Worm (Caenorhabditis elegans): ENCODE results near the gene C12D5.10.
"Not testable (repeated sequence)": the region's sequence is repeated elsewhere in the genome, so short reads cannot be mapped to it uniquely, and the experiment has no call there.

C12D5.10 gene

ce11 chrV:7713691-7714090, 20.4 kb upstream of the C12D5.10 start, which contains the start of gene ZK105.1:
Gene ZK105.1, plus strand, starts transcription at chrV:7713991.
- TF ChIP-seq unc-62 (GFP tag; optimal IDR thresholded peaks at IDR 0.05) = no peak

- TF ChIP-seq unc-62 (GFP tag; optimal IDR thresholded peaks at IDR 0.05) = no peak
Observed at ce11 chrV:7713072-7713471, 19.8 kb upstream of the C12D5.10 start, which contains the start of gene ZK105.13. Gene ZK105.13, minus strand, starts transcription at chrV:7713172.

ce11 chrV:7708525-7708924, 15.2 kb upstream of the C12D5.10 start, which contains the start of gene ZK105.11:
Gene ZK105.11, minus strand, starts transcription at chrV:7708625.
- no peak for TF ChIP-seq unc-62 (GFP tag; optimal IDR thresholded peaks at IDR 0.05)

ce11 chrV:7705316-7705715, 12.0 kb upstream of the C12D5.10 start, which contains the start of gene srw-3:
Gene srw-3, plus strand, starts transcription at chrV:7705616.
- no peak for TF ChIP-seq unc-62 (GFP tag; optimal IDR thresholded peaks at IDR 0.05)

ce11 chrV:7703536-7703935, 10.2 kb upstream of the C12D5.10 start, which contains the start of gene srsx-40:
Gene srsx-40, minus strand, starts transcription at chrV:7703636.
- not testable (repeated sequence) for TF ChIP-seq unc-62 (GFP tag; optimal IDR thresholded peaks at IDR 0.05)

ce11 chrV:7696842-7697241, 3.5 kb upstream of the C12D5.10 start, which contains the start of gene ZK105.3:
Gene ZK105.3, plus strand, starts transcription at chrV:7697142.
- TF ChIP-seq unc-62 (GFP tag; optimal IDR thresholded peaks at IDR 0.05) = no peak

- TF ChIP-seq unc-62 (GFP tag; optimal IDR thresholded peaks at IDR 0.05) = no peak
Observed at ce11 chrV:7690637-7691036, 2.7 kb downstream of the C12D5.10 start.

- no peak for TF ChIP-seq unc-62 (GFP tag; optimal IDR thresholded peaks at IDR 0.05)
Observed at ce11 chrV:7689888-7690287, 3.4 kb downstream of the C12D5.10 start, which contains the start of gene C12D5.9. Gene C12D5.9, minus strand, starts transcription at chrV:7689988.

ce11 chrV:7686189-7686588, 7.1 kb downstream of the C12D5.10 start, which contains the start of the genes nhr-94 and nhr-152:
Gene nhr-94, minus strand, starts transcription at chrV:7686335.
Gene nhr-152, plus strand, starts transcription at chrV:7686350.
- no peak for TF ChIP-seq unc-62 (GFP tag; optimal IDR thresholded peaks at IDR 0.05)

- no peak for TF ChIP-seq unc-62 (GFP tag; optimal IDR thresholded peaks at IDR 0.05)
Observed at ce11 chrV:7683907-7684655, 9.2 kb downstream of the C12D5.10 start, which contains the start of gene sre-11. Gene sre-11, minus strand, starts transcription at chrV:7683957.

ce11 chrV:7681388-7681787, 11.9 kb downstream of the C12D5.10 start, which contains the start of gene cyp-33A1:
Gene cyp-33A1, minus strand, starts transcription at chrV:7681459.
- TF ChIP-seq unc-62 (GFP tag; optimal IDR thresholded peaks at IDR 0.05) = no peak

- TF ChIP-seq unc-62 (GFP tag; optimal IDR thresholded peaks at IDR 0.05) = no peak
Observed at ce11 chrV:7675904-7676303, 17.4 kb downstream of the C12D5.10 start, which contains the start of gene C12D5.3. Gene C12D5.3, plus strand, starts transcription at chrV:7676204.

ce11 chrV:7672258-7672657, 21.0 kb downstream of the C12D5.10 start, which contains the start of gene C12D5.4:
Gene C12D5.4, plus strand, starts transcription at chrV:7672558.
- no peak for TF ChIP-seq unc-62 (GFP tag; optimal IDR thresholded peaks at IDR 0.05)

- no peak for TF ChIP-seq unc-62 (GFP tag; optimal IDR thresholded peaks at IDR 0.05)
Observed at ce11 chrV:7667940-7668339, 25.4 kb downstream of the C12D5.10 start, which contains the start of gene C12D5.5. Gene C12D5.5, plus strand, starts transcription at chrV:7668240.

- no peak for TF ChIP-seq unc-62 (GFP tag; optimal IDR thresholded peaks at IDR 0.05)
Observed at ce11 chrV:7653567-7653966, 39.7 kb downstream of the C12D5.10 start, which contains the start of gene srh-200. Gene srh-200, minus strand, starts transcription at chrV:7653667.

- no peak for TF ChIP-seq unc-62 (GFP tag; optimal IDR thresholded peaks at IDR 0.05)
Observed at ce11 chrV:7651757-7652156, 41.5 kb downstream of the C12D5.10 start, which contains the start of gene srh-234. Gene srh-234, minus strand, starts transcription at chrV:7651857.

Measured in whole organism, dauer.